Worm (Caenorhabditis elegans): Measurements from ENCODE around the gene T22B3.3.

DNA sequence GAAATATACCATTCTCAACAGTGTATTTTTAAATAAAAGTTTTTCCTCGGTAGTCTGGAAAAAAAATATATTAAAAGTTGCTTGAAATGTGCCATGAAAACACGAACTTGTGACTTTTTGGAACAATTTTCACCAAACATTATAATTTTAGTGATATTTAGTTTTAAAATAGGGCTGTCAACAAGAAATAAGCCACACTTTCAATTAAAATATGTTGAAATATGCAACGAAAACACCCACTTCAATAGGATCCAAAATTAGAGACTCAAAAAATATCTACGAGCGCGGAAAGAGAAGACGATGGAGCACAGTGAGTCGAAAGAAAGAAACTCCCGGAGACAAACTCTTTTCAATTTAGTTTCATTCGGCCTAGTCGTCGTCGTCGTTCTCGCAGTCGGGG, 10.1 kb downstream of the T22B3.3 start, which contains the start of gene ZK792.12:
- TF ChIP-seq zag-1 (tag; optimal IDR thresholded peaks at IDR 0.05) (no peak), ZK546.5 (tag; optimal IDR thresholded peaks at IDR 0.05) (no peak), pha-4 (tag; optimal IDR thresholded peaks at IDR 0.05) (no peak), nhr-12 (tag; optimal IDR thresholded peaks at IDR 0.05) (no peak), unc-39 (tag; optimal IDR thresholded peaks at IDR 0.05) (no peak), lin-15B (tag; optimal IDR thresholded peaks at IDR 0.05) (no peak), fos-1 (tag; optimal IDR thresholded peaks at IDR 0.05) (no peak)

All from whole organism, L3 larva.